Fruit fly (Drosophila melanogaster): Measurements from ENCODE around the gene Myo61F.

Gene Myo61F

DNA sequence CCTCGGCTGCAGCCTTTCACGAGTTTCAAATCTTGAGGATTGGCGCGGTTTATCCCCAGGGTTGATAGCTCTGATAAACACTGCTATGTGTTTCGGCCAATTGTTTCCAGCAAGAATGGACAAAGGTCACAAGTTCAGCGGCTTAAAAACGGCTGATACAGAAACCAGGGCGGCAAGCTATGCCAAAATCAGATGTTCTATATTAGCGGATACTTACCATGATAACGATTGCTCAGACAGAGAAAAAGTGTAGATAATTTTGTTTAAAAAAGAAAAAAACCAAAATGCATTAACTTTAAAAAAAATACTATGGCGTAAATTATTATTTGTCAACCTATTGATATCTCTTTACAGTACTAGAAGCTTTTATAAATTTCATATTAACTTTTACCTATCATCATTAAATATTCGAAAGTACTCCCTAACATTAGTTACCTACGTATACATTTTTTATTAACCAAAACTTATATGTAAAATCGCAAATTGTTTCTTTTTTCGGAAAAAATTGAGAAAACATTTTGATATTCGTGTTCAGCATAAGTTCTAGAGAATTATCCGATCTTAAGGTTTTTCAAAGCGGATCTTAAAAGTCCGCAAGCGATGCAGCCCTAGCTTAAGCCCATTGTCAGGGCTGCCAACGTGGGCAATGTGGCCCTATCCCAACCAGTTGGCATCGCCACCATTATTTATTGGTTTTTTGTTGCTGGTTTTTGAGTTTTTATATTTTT lies 5.1 kb upstream of the Myo61F start, which contains the start of the genes sturkopf and Herc4 (continued):
- peak; percentile 72 for TF ChIP-seq PHDP (tag; optimal IDR thresholded peaks at IDR 0.05)
- no peak for TF ChIP-seq Tbp (GFP tag; optimal IDR thresholded peaks at IDR 0.05)
- TF ChIP-seq CG9215 (GFP tag; IDR thresholded peaks at IDR 0.05), result peak; percentile 61; the same call in 1 of the 2 replicates
- peak; percentile 76 for TF ChIP-seq az2 (GFP tag; optimal IDR thresholded peaks at IDR 0.05)
- TF ChIP-seq CG11504 (tag; optimal IDR thresholded peaks at IDR 0.05), result no peak
- TF ChIP-seq CG5953 (GFP tag; IDR thresholded peaks at IDR 0.05), result no peak
- no peak for TF ChIP-seq hkb (optimal IDR thresholded peaks at IDR 0.05)
- no peak; the same call in 1 of the 2 replicates for TF ChIP-seq hkb (GFP tag; IDR thresholded peaks at IDR 0.05)
- peak; percentile 84 for TF ChIP-seq Nf-YC (tag; optimal IDR thresholded peaks at IDR 0.05)
- peak; percentile 94 for TF ChIP-seq CG30403 (GFP tag; optimal IDR thresholded peaks at IDR 0.05)
- peak; percentile 7 for TF ChIP-seq CG34376 (GFP tag; optimal IDR thresholded peaks at IDR 0.05)
- no peak for TF ChIP-seq CG6791 (GFP tag; IDR thresholded peaks at IDR 0.05; ENCODE audit: partially characterized antibody)
- peak; percentile 5 for TF ChIP-seq Sin3A (optimal IDR thresholded peaks at IDR 0.05)
- no peak for TF ChIP-seq sqz (GFP tag; optimal IDR thresholded peaks at IDR 0.05)
- TF ChIP-seq chm (GFP tag; IDR thresholded peaks at IDR 0.05), result 0 out of 2 replicates have a peak, but pooled peaks have one; percentile 9
- peak; percentile 43 for TF ChIP-seq CG13123 (GFP tag; optimal IDR thresholded peaks at IDR 0.05)
- TF ChIP-seq CG10274 (GFP tag; optimal IDR thresholded peaks at IDR 0.05), result no peak
- TF ChIP-seq CG3281 (GFP tag; optimal IDR thresholded peaks at IDR 0.05), result peak; percentile 68
- peak; percentile 43 for TF ChIP-seq Ssrp (tag; optimal IDR thresholded peaks at IDR 0.05)
- peak; percentile 61 for TF ChIP-seq cato (GFP tag; optimal IDR thresholded peaks at IDR 0.05; ENCODE audit: borderline replicate concordance)
- no peak for TF ChIP-seq CG17568 (GFP tag; optimal IDR thresholded peaks at IDR 0.05)
- no peak for TF ChIP-seq sc (optimal IDR thresholded peaks at IDR 0.05)
- TF ChIP-seq sc (GFP tag; optimal IDR thresholded peaks at IDR 0.05), result peak; percentile 64
- TF ChIP-seq ci (GFP tag; IDR thresholded peaks at IDR 0.05), result peak; percentile 68
- peak; percentile 62 for TF ChIP-seq eyg (GFP tag; optimal IDR thresholded peaks at IDR 0.05)
- peak; percentile 49 for TF ChIP-seq Dref (GFP tag; IDR thresholded peaks at IDR 0.05)
- TF ChIP-seq CG43689 (GFP tag; IDR thresholded peaks at IDR 0.05), result no peak
- TF ChIP-seq dati (GFP tag; IDR thresholded peaks at IDR 0.05), result no peak
- TF ChIP-seq zf30C (GFP tag; optimal IDR thresholded peaks at IDR 0.05), result no peak
- no peak for TF ChIP-seq cad (GFP tag; optimal IDR thresholded peaks at IDR 0.05)
- peak in 1 of 2 experiments; percentile 100 for TF ChIP-seq Hr78 (GFP tag; optimal IDR thresholded peaks at IDR 0.05)
- TF ChIP-seq trem (tag; optimal IDR thresholded peaks at IDR 0.05), result peak; percentile 98
- TF ChIP-seq sim (GFP tag; IDR thresholded peaks at IDR 0.05), result no peak
- TF ChIP-seq aop (GFP tag; IDR thresholded peaks at IDR 0.05), result no peak
- TF ChIP-seq CG8765 (GFP tag; IDR thresholded peaks at IDR 0.05), result no peak; the same call in 1 of the 2 replicates
- peak; percentile 65 for TF ChIP-seq Mad (GFP tag; optimal IDR thresholded peaks at IDR 0.05)
- peak; percentile 60 for TF ChIP-seq CG7372 (GFP tag; IDR thresholded peaks at IDR 0.05)
- TF ChIP-seq CG31224 (GFP tag; IDR thresholded peaks at IDR 0.05), result no peak
- TF ChIP-seq CG8089 (GFP tag; optimal IDR thresholded peaks at IDR 0.05), result peak; percentile 39
- TF ChIP-seq CG17361 (GFP tag; IDR thresholded peaks at IDR 0.05), result peak; percentile 94
- no peak for TF ChIP-seq ham (GFP tag; IDR thresholded peaks at IDR 0.05)
- TF ChIP-seq NFAT (GFP tag; IDR thresholded peaks at IDR 0.05), result peak; percentile 77
- no peak for TF ChIP-seq CG10565 (GFP tag; optimal IDR thresholded peaks at IDR 0.05)
- peak; percentile 55 for TF ChIP-seq YL-1 (GFP tag; optimal IDR thresholded peaks at IDR 0.05)
- TF ChIP-seq Fer1 (GFP tag; optimal IDR thresholded peaks at IDR 0.05), result peak; percentile 56
- TF ChIP-seq Blimp-1 (GFP tag; optimal IDR thresholded peaks at IDR 0.05), result no peak
- peak; percentile 84 for TF ChIP-seq CG2678 (tag; optimal IDR thresholded peaks at IDR 0.05)
- peak; percentile 73 for TF ChIP-seq CG12155 (GFP tag; optimal IDR thresholded peaks at IDR 0.05)
- TF ChIP-seq CG9609 (GFP tag; optimal IDR thresholded peaks at IDR 0.05), result peak; percentile 62
- TF ChIP-seq maf-S (GFP tag; optimal IDR thresholded peaks at IDR 0.05), result peak; percentile 73
- TF ChIP-seq Trl (optimal IDR thresholded peaks at IDR 0.05), result no peak
- peak; percentile 87 for TF ChIP-seq Trl (GFP tag; optimal IDR thresholded peaks at IDR 0.05)

Data from whole organism, embryonic.